Worm (Caenorhabditis elegans): ENCODE results near the gene B0496.11.

B0496.11 gene

DNA sequence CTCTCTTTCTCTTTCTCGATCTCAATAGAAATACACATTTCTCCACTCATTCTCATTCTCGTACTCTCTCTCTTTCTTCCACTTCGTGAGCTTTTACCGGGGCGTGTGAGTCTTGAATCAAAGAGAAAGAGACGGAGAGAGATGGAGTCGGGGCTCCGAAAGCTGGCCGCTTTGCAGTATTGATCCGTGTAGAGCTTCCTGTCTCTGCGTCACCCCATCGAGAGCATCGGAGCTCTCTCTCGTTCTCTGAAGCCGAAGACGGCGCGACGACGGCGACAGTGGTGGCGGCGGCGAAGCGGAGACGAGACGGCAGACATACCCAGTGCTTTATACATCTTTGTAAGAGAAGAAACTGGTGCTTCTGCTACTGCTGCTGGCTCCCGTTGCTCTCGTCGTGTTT, 31.7 kb downstream of the B0496.11 start (continued):
- TF ChIP-seq ets-5 (GFP tag; IDR thresholded peaks at IDR 0.05) (no peak), hlh-17 (GFP tag; optimal IDR thresholded peaks at IDR 0.05; ENCODE audit: borderline replicate concordance) (no peak), nhr-12 (tag; optimal IDR thresholded peaks at IDR 0.05) (no peak), xbp-1 (tag; optimal IDR thresholded peaks at IDR 0.05) (peak; percentile 62), ama-1 (optimal IDR thresholded peaks at IDR 0.05) (no peak), nhr-71 (tag; optimal IDR thresholded peaks at IDR 0.05) (peak; percentile 87), C16A3.4 (tag; optimal IDR thresholded peaks at IDR 0.05) (no peak), fkh-8 (tag; optimal IDR thresholded peaks at IDR 0.05) (peak; percentile 86), pqm-1 (tag; optimal IDR thresholded peaks at IDR 0.05) (no peak), pag-3 (tag; optimal IDR thresholded peaks at IDR 0.05; ENCODE audit: borderline replicate concordance, insufficient read depth) (no peak), elt-3 (tag; optimal IDR thresholded peaks at IDR 0.05) (no peak), mdl-1 (tag; optimal IDR thresholded peaks at IDR 0.05) (no peak), skn-1 (tag; optimal IDR thresholded peaks at IDR 0.05) (peak; percentile 49), nhr-77 (tag; optimal IDR thresholded peaks at IDR 0.05) (peak; percentile 34), ceh-90 (tag; optimal IDR thresholded peaks at IDR 0.05) (no peak), ceh-63 (GFP tag; optimal IDR thresholded peaks at IDR 0.05) (no peak), fkh-10 (GFP tag; optimal IDR thresholded peaks at IDR 0.05) (peak; percentile 89), lin-35 (GFP tag; optimal IDR thresholded peaks at IDR 0.05) (peak in 1 of 2 experiments; percentile 60), tbx-2 (tag; optimal IDR thresholded peaks at IDR 0.05) (peak; percentile 83), fos-1 (tag; optimal IDR thresholded peaks at IDR 0.05) (peak; percentile 70), aha-1 (tag; optimal IDR thresholded peaks at IDR 0.05) (no peak), C04F5.9 (tag; optimal IDR thresholded peaks at IDR 0.05) (no peak), egl-27 (tag; optimal IDR thresholded peaks at IDR 0.05) (peak in 1 of 2 experiments; percentile 19), unc-130 (tag; optimal IDR thresholded peaks at IDR 0.05) (no peak), nhr-47 (tag; optimal IDR thresholded peaks at IDR 0.05) (peak; percentile 83), ceh-82 (tag; optimal IDR thresholded peaks at IDR 0.05) (peak; percentile 55 to 88 (median 69)), nhr-84 (tag; optimal IDR thresholded peaks at IDR 0.05) (no peak), mep-1 (tag; optimal IDR thresholded peaks at IDR 0.05) (peak; percentile 75), lin-13 (GFP tag; optimal IDR thresholded peaks at IDR 0.05) (peak; percentile 6), lsy-2 (tag; optimal IDR thresholded peaks at IDR 0.05) (peak; percentile 43 to 82), unc-98 (GFP tag; IDR thresholded peaks at IDR 0.05) (no peak), zag-1 (tag; optimal IDR thresholded peaks at IDR 0.05) (peak; percentile 40), pax-3 (tag; optimal IDR thresholded peaks at IDR 0.05) (peak; percentile 32), Y116A8C.19 (tag; optimal IDR thresholded peaks at IDR 0.05; ENCODE audit: borderline replicate concordance) (no peak), rnt-1 (tag; optimal IDR thresholded peaks at IDR 0.05) (peak; percentile 58), efl-1 (optimal IDR thresholded peaks at IDR 0.05) (peak; percentile 39 to 56), efl-1 (GFP tag; optimal IDR thresholded peaks at IDR 0.05 in 1 of 2) (peak in 1 of 2 experiments; percentile 30), unc-86 (tag; optimal IDR thresholded peaks at IDR 0.05) (peak; percentile 88), snu-23 (GFP tag; optimal IDR thresholded peaks at IDR 0.05) (peak; percentile 74), nhr-19 (GFP tag; conservative IDR thresholded peaks at IDR 0.05) (peak; percentile 64), sptf-1 (tag; optimal IDR thresholded peaks at IDR 0.05) (no peak), egl-13 (tag; optimal IDR thresholded peaks at IDR 0.05) (peak; percentile 72), irx-1 (tag; optimal IDR thresholded peaks at IDR 0.05) (peak; percentile 37), C34B4.2 (tag; optimal IDR thresholded peaks at IDR 0.05) (no peak), nhr-28 (tag; optimal IDR thresholded peaks at IDR 0.05) (no peak), nhr-76 (tag; optimal IDR thresholded peaks at IDR 0.05) (no peak), nhr-20 (tag; optimal IDR thresholded peaks at IDR 0.05) (peak; percentile 57), F16B12.6 (tag; optimal IDR thresholded peaks at IDR 0.05) (no peak), unc-62 (GFP tag; optimal IDR thresholded peaks at IDR 0.05) (no peak), sup-37 (GFP tag; optimal IDR thresholded peaks at IDR 0.05) (no peak), alr-1 (tag; optimal IDR thresholded peaks at IDR 0.05; ENCODE audit: borderline replicate concordance) (no peak), snpc-4 (tag; optimal IDR thresholded peaks at IDR 0.05) (peak; percentile 4), nhr-11 (tag; optimal IDR thresholded peaks at IDR 0.05) (no peak), zip-4 (GFP tag; optimal IDR thresholded peaks at IDR 0.05) (peak; percentile 2)
